Fruit fly (Drosophila melanogaster) whole organism, embryonic: ENCODE data around the gene CG11279.

ENCODE experiments used
- Atf6 ChIP-seq: fragments of 200-800 bp; sonication (Bioruptor generic); IDR thresholded peaks from 2 replicates; pipeline ENCODE4 v1.3.6; 2022; ENCODE audit warnings: missing biosample characterization, missing genetic modification characterization
- B-H2 ChIP-seq: fragments of 200-800 bp; sonication (Bioruptor generic); optimal IDR thresholded peaks from 2 replicates; lab custom pipeline; 2018; ENCODE audit warnings: missing biosample characterization, mild to moderate bottlenecking, missing genetic modification characterization
- CG11504 ChIP-seq: fragments of 200-800 bp; sonication (Bioruptor generic); optimal IDR thresholded peaks from 3 replicates; lab custom pipeline; 2019; ENCODE audit warnings: missing biosample characterization, mild to moderate bottlenecking, missing genetic modification characterization, moderate library complexity
- CG12155 ChIP-seq: fragments of 200-800 bp; sonication (Bioruptor generic); optimal IDR thresholded peaks from 3 replicates; lab custom pipeline; 2016; ENCODE audit warnings: missing biosample characterization, missing genetic modification characterization
- CG13624 ChIP-seq: fragments of 200-800 bp; sonication (Bioruptor generic); optimal IDR thresholded peaks from 2 replicates; lab custom pipeline; 2016; ENCODE audit warnings: missing biosample characterization, missing genetic modification characterization
- CG15073 ChIP-seq: fragments of 200-800 bp; sonication (Bioruptor generic); optimal IDR thresholded peaks from 2 replicates; lab custom pipeline; 2016; ENCODE audit warnings: missing biosample characterization, missing genetic modification characterization
- CG15269 ChIP-seq: fragments of 200-800 bp; sonication (Bioruptor generic); optimal IDR thresholded peaks from 2 replicates; lab custom pipeline; 2018; ENCODE audit warnings: missing biosample characterization, mild to moderate bottlenecking, missing genetic modification characterization, moderate library complexity
- CG15601 ChIP-seq: fragments of 200-800 bp; sonication (Bioruptor generic); optimal IDR thresholded peaks from 3 replicates; lab custom pipeline; 2019; ENCODE audit warnings: missing biosample characterization, mild to moderate bottlenecking, missing genetic modification characterization, moderate library complexity
- CG17186 ChIP-seq: fragments of 200-800 bp; sonication (Bioruptor generic); optimal IDR thresholded peaks from 3 replicates; lab custom pipeline; 2017; ENCODE audit warnings: missing biosample characterization, missing genetic modification reagents, missing genetic modification characterization
- CG17385 ChIP-seq: fragments of 200-800 bp; sonication (Bioruptor generic); optimal IDR thresholded peaks from 3 replicates; lab custom pipeline; 2018; ENCODE audit warnings: missing biosample characterization, mild to moderate bottlenecking, missing genetic modification characterization
- CG18262 ChIP-seq: fragments of 200-800 bp; optimal IDR thresholded peaks from 3 replicates; lab custom pipeline; 2019; ENCODE audit warnings: missing biosample characterization, mild to moderate bottlenecking, missing genetic modification characterization, moderate library complexity
- CG2129 ChIP-seq: fragments of 200-800 bp; sonication (Bioruptor generic); IDR thresholded peaks from 2 replicates; pipeline ENCODE4 v1.3.6; 2022; ENCODE audit warnings: missing biosample characterization, missing genetic modification characterization; ENCODE audit not compliant: partially characterized antibody
- CG2202 ChIP-seq: fragments of 200-800 bp; sonication (Bioruptor generic); optimal IDR thresholded peaks from 2 replicates; lab custom pipeline; 2018; ENCODE audit warnings: missing biosample characterization, mild to moderate bottlenecking, missing genetic modification characterization
- CG2678 ChIP-seq: fragments of 200-800 bp; sonication (Bioruptor generic); optimal IDR thresholded peaks from 3 replicates; lab custom pipeline; 2019; ENCODE audit warnings: missing biosample characterization, mild to moderate bottlenecking, missing genetic modification characterization, moderate library complexity
- CG30020 ChIP-seq: fragments of 200-800 bp; optimal IDR thresholded peaks from 2 replicates; lab custom pipeline; 2019; ENCODE audit warnings: missing biosample characterization, mild to moderate bottlenecking, missing genetic modification characterization, moderate library complexity
- CG33213 ChIP-seq: fragments of 200-800 bp; sonication (Bioruptor generic); optimal IDR thresholded peaks from 3 replicates; lab custom pipeline; 2016; ENCODE audit warnings: missing biosample characterization, missing genetic modification characterization
- CG33557 ChIP-seq: fragments of 200-800 bp; sonication (Bioruptor generic); optimal IDR thresholded peaks from 2 replicates; lab custom pipeline; 2019; ENCODE audit warnings: missing biosample characterization, mild to moderate bottlenecking, missing genetic modification characterization, moderate library complexity
- CG3407 ChIP-seq: fragments of 200-800 bp; sonication (Bioruptor generic); optimal IDR thresholded peaks from 2 replicates; lab custom pipeline; 2018; ENCODE audit warnings: missing biosample characterization, mild to moderate bottlenecking, missing genetic modification characterization
- CG4424 ChIP-seq: fragments of 200-800 bp; sonication (Bioruptor generic); optimal IDR thresholded peaks from 3 replicates; lab custom pipeline; 2016; ENCODE audit warnings: missing biosample characterization, missing genetic modification characterization
- CG4617 ChIP-seq: fragments of 200-800 bp; sonication (Bioruptor generic); optimal IDR thresholded peaks from 3 replicates; lab custom pipeline; 2016; ENCODE audit warnings: missing biosample characterization, missing genetic modification characterization, borderline replicate concordance
- CG9817 ChIP-seq: fragments of 200-800 bp; sonication (Bioruptor generic); optimal IDR thresholded peaks from 2 replicates; lab custom pipeline; 2018; ENCODE audit warnings: missing biosample characterization, mild to moderate bottlenecking, missing genetic modification characterization, moderate library complexity
- Deaf1 ChIP-seq: fragments of 200-800 bp; optimal IDR thresholded peaks from 3 replicates; lab custom pipeline; 2019; ENCODE audit warnings: missing biosample characterization, mild to moderate bottlenecking, missing genetic modification characterization, moderate library complexity
- Dref ChIP-seq: fragments of 200-800 bp; sonication (Bioruptor generic); IDR thresholded peaks from 2 replicates; pipeline ENCODE4 v1.3.6; 2022; ENCODE audit warnings: missing biosample characterization, missing genetic modification characterization
- HLH3B ChIP-seq: fragments of 200-800 bp; sonication (Bioruptor generic); IDR thresholded peaks from 2 replicates; pipeline ENCODE4 v1.3.6; 2022; ENCODE audit warnings: missing biosample characterization, missing genetic modification characterization
- HLH54F ChIP-seq: fragments of 200-800 bp; sonication (Bioruptor generic); optimal IDR thresholded peaks from 3 replicates; lab custom pipeline; 2016; ENCODE audit warnings: missing biosample characterization, missing genetic modification characterization
- Hsf ChIP-seq: fragments of 200-800 bp; sonication (Bioruptor generic); optimal IDR thresholded peaks from 3 replicates; lab custom pipeline; 2016; ENCODE audit warnings: missing biosample characterization, missing genetic modification characterization
- Max ChIP-seq: fragments of 200-800 bp; sonication (Bioruptor generic); optimal IDR thresholded peaks from 2 replicates; lab custom pipeline; 2016; ENCODE audit warnings: missing biosample characterization, mild to moderate bottlenecking, missing genetic modification characterization
- Pdp1 ChIP-seq, 2 experiments: fragments of 200-800 bp; sonication (Bioruptor generic); optimal IDR thresholded peaks; 3 replicates each; lab custom pipeline; 2016; ENCODE audit warnings: missing biosample characterization in 2 of 2, missing genetic modification characterization in 2 of 2, mild to moderate bottlenecking in 1 of 2, moderate library complexity in 1 of 2
- Rfx ChIP-seq: fragments of 200-800 bp; sonication (Bioruptor generic); IDR thresholded peaks from 2 replicates; pipeline ENCODE4 v1.3.6; 2022; ENCODE audit warnings: missing biosample characterization, missing genetic modification characterization
- Trl ChIP-seq, 3 experiments: fragments of >200 bp in 2 of 3; fragments of 200-800 bp in 1 of 3; sonication (Bioruptor generic) in 1 of 3; optimal IDR thresholded peaks; 2 replicates in 1 of 3; 3 replicates in 2 of 3; lab custom pipeline; 2016 to 2017; ENCODE audit warnings: missing biosample characterization in 1 of 3, missing genetic modification characterization in 1 of 3
- abd-A ChIP-seq: fragments of 200-800 bp; sonication (Bioruptor generic); optimal IDR thresholded peaks from 3 replicates; lab custom pipeline; 2019; ENCODE audit warnings: missing biosample characterization, mild to moderate bottlenecking, missing genetic modification characterization, moderate library complexity
- ac ChIP-seq: fragments of 200-800 bp; sonication (Bioruptor generic); optimal IDR thresholded peaks from 3 replicates; lab custom pipeline; 2017; ENCODE audit warnings: missing biosample characterization, mild to moderate bottlenecking, missing genetic modification characterization
- bbx ChIP-seq: fragments of 200-800 bp; sonication (Bioruptor generic); IDR thresholded peaks from 2 replicates; pipeline ENCODE4 v1.3.6; 2022; ENCODE audit warnings: missing biosample characterization, missing genetic modification characterization; ENCODE audit not compliant: partially characterized antibody
- chif ChIP-seq, 2 experiments: fragments of 200-800 bp; sonication (Bioruptor generic); optimal IDR thresholded peaks; 3 replicates each; lab custom pipeline; 2016; ENCODE audit warnings: missing biosample characterization in 2 of 2, missing genetic modification characterization in 2 of 2
- gcm2 ChIP-seq: fragments of 200-800 bp; sonication (Bioruptor generic); optimal IDR thresholded peaks from 2 replicates; lab custom pipeline; 2016; ENCODE audit warnings: missing biosample characterization, missing genetic modification characterization
- hb ChIP-seq: fragments of 200-800 bp; sonication (Bioruptor generic); IDR thresholded peaks from 3 replicates; pipeline ENCODE4 v1.3.6; 2022; ENCODE audit warnings: missing biosample characterization, missing genetic modification characterization; ENCODE audit not compliant: partially characterized antibody
- ind ChIP-seq: fragments of 200-800 bp; sonication (Bioruptor generic); optimal IDR thresholded peaks from 3 replicates; lab custom pipeline; 2016; ENCODE audit warnings: missing biosample characterization, missing genetic modification characterization
- org-1 ChIP-seq: fragments of 200-800 bp; sonication (Bioruptor generic); optimal IDR thresholded peaks from 2 replicates; lab custom pipeline; 2017; ENCODE audit warnings: missing biosample characterization, missing genetic modification characterization
- pfk ChIP-seq: fragments of 200-800 bp; sonication (Bioruptor generic); optimal IDR thresholded peaks from 2 replicates; lab custom pipeline; 2018; ENCODE audit warnings: missing biosample characterization, mild to moderate bottlenecking, missing genetic modification characterization, moderate library complexity
- pnt ChIP-seq: fragments of 200-800 bp; sonication (Bioruptor generic); optimal IDR thresholded peaks from 3 replicates; lab custom pipeline; 2016; ENCODE audit warnings: missing biosample characterization, missing genetic modification characterization
- pzg ChIP-seq: fragments of 200-800 bp; sonication (Bioruptor generic); optimal IDR thresholded peaks from 3 replicates; lab custom pipeline; 2018; ENCODE audit warnings: missing biosample characterization, mild to moderate bottlenecking, missing genetic modification characterization, moderate library complexity
- rib ChIP-seq: fragments of 200-800 bp; sonication (Bioruptor generic); IDR thresholded peaks from 2 replicates; pipeline ENCODE4 v1.3.6; 2022; ENCODE audit warnings: missing biosample characterization, missing genetic modification characterization
- row ChIP-seq: fragments of 200-800 bp; sonication (Bioruptor generic); IDR thresholded peaks from 3 replicates; pipeline ENCODE4 v1.3.6; 2022; ENCODE audit warnings: missing biosample characterization, missing genetic modification characterization
- slp2 ChIP-seq: fragments of 200-800 bp; sonication (Bioruptor generic); optimal IDR thresholded peaks from 2 replicates; lab custom pipeline; 2016; ENCODE audit warnings: missing biosample characterization, missing genetic modification characterization
- tin ChIP-seq: fragments of 200-800 bp; sonication (Bioruptor generic); optimal IDR thresholded peaks from 3 replicates; lab custom pipeline; 2016; ENCODE audit warnings: missing biosample characterization, missing genetic modification characterization
- unc-4 ChIP-seq: fragments of 200-800 bp; sonication (Bioruptor generic); IDR thresholded peaks from 2 replicates; pipeline ENCODE4 v1.3.6; 2022; ENCODE audit warnings: missing biosample characterization, missing genetic modification characterization; ENCODE audit not compliant: partially characterized antibody
- usp ChIP-seq: fragments of >200 bp; optimal IDR thresholded peaks from 2 replicates; lab custom pipeline; 2017; ENCODE audit warnings: missing biosample characterization, missing genetic modification characterization
- zf30C ChIP-seq: fragments of 200-800 bp; sonication (Bioruptor generic); optimal IDR thresholded peaks from 3 replicates; lab custom pipeline; 2018; ENCODE audit warnings: missing biosample characterization, mild to moderate bottlenecking, missing genetic modification characterization

The CG11279 gene

DNA sequence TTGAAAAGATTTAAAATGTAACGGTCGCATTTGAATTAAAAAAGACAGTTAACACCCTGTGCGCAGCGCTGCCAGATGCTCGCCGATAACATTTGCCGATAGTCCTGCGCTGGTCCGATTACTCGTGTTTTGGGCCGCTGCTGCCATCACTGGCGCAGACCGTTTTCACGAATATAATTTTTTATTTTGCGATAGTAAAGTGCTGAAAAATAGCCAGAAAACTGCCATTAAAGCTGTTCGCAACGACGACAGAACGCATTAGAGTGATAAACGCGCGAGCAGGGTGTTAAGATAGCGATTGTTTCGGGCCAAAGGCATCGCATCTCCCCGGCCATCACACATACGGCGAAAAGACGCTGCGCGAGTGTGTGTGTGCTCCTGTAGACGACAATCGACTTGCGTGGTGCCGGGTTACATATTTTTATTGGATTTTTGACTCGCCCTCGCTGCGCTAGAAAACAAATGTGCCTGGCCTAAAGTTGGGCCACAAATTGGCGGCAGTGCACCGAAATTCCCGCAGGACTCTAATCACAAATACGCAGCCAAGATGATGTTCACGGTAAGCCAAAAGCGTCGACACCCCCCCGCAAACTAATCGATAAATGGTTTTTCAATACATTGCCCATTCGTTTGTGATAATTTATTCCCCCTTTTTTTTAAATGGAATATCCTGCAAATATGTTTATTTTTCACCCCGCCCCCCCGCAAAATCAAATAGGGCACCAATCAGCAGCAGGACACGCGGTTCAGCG, 9.9 kb upstream of the CG11279 start, which contains the start of gene Srrm1 (continued):
- no peak for TF ChIP-seq zf30C (GFP tag; lab: Kevin White, UChicago)
- TF ChIP-seq HLH54F: peak; percentile 64
- peak; percentile 26 for TF ChIP-seq CG4424 (GFP tag; lab: Kevin White, UChicago)
- TF ChIP-seq CG33213 (GFP tag; lab: Kevin White, UChicago): peak; percentile 79
- no peak for TF ChIP-seq CG15269
- no peak for TF ChIP-seq usp (GFP tag; lab: Kevin White, UChicago)
- no peak for TF ChIP-seq ac (GFP tag; lab: Kevin White, UChicago)
- peak; percentile 25 for TF ChIP-seq gcm2 (GFP tag; lab: Kevin White, UChicago)
- peak; percentile 90 for TF ChIP-seq CG4617 (GFP tag; lab: Kevin White, UChicago)
- TF ChIP-seq Pdp1 (GFP tag; optimal IDR thresholded peaks at IDR 0.05; lab: Kevin White, UChicago): peak; percentile 36 to 53
- peak; percentile 90 for TF ChIP-seq hb (GFP tag; lab: Robert Waterston, UW)
- TF ChIP-seq chif (GFP tag; optimal IDR thresholded peaks at IDR 0.05; lab: Kevin White, UChicago): peak; percentile 19 to 22
- TF ChIP-seq Deaf1 (tag; lab: Kevin White, UChicago): peak; percentile 19
- peak; percentile 92 for TF ChIP-seq pzg (GFP tag; lab: Kevin White, UChicago)
- no peak for TF ChIP-seq CG17385 (GFP tag; lab: Kevin White, UChicago)
- no peak for TF ChIP-seq Max (GFP tag; lab: Kevin White, UChicago)
- TF ChIP-seq CG11504 (tag; lab: Kevin White, UChicago): peak; percentile 20
- peak; percentile 97 for TF ChIP-seq Dref
- no peak for TF ChIP-seq HLH3B (GFP tag; lab: Robert Waterston, UW)
- peak; percentile 38 for TF ChIP-seq CG33557 (GFP tag; lab: Kevin White, UChicago)
- peak; percentile 17 for TF ChIP-seq abd-A (tag; lab: Kevin White, UChicago)
- TF ChIP-seq Hsf: peak; percentile 52
- TF ChIP-seq rib: no peak
- TF ChIP-seq CG17186 (GFP tag; lab: Kevin White, UChicago): peak; percentile 85
- TF ChIP-seq row: peak; percentile 61
- TF ChIP-seq CG30020 (tag; lab: Kevin White, UChicago): peak; percentile 45
- TF ChIP-seq org-1: no peak
- no peak for TF ChIP-seq CG3407 (GFP tag; lab: Kevin White, UChicago)
- peak; percentile 90 for TF ChIP-seq unc-4 (GFP tag; lab: Robert Waterston, UW)
- TF ChIP-seq pnt (GFP tag; lab: Kevin White, UChicago): peak; percentile 47
- no peak for TF ChIP-seq Atf6 (GFP tag; lab: Robert Waterston, UW)
- peak; percentile 92 for TF ChIP-seq bbx
- peak; percentile 17 for TF ChIP-seq CG2678 (tag; lab: Kevin White, UChicago)
- peak; percentile 66 for TF ChIP-seq Rfx
- TF ChIP-seq Trl (optimal IDR thresholded peaks at IDR 0.05; lab: Kevin White, UChicago): no peak
- TF ChIP-seq Trl (GFP tag; optimal IDR thresholded peaks at IDR 0.05; lab: Kevin White, UChicago): peak; percentile 52
- TF ChIP-seq CG15073: no peak
- peak; percentile 48 for TF ChIP-seq CG12155
- peak; percentile 75 for TF ChIP-seq CG13624 (GFP tag; lab: Kevin White, UChicago)
- TF ChIP-seq tin (GFP tag; lab: Kevin White, UChicago): peak; percentile 34
- peak; percentile 60 for TF ChIP-seq CG15601
- peak; percentile 24 for TF ChIP-seq CG9817 (tag; lab: Kevin White, UChicago)
- peak; percentile 25 for TF ChIP-seq CG18262 (tag; lab: Kevin White, UChicago)
- TF ChIP-seq CG2129 (GFP tag; lab: Robert Waterston, UW): peak; percentile 70
- TF ChIP-seq B-H2: peak; percentile 39
- peak; percentile 41 for TF ChIP-seq ind (GFP tag; lab: Kevin White, UChicago)
- peak; percentile 6 for TF ChIP-seq slp2 (GFP tag; lab: Kevin White, UChicago)
- no peak for TF ChIP-seq CG2202 (tag; lab: Kevin White, UChicago)
- peak; percentile 25 for TF ChIP-seq pfk (GFP tag; lab: Kevin White, UChicago)
